Fruit fly (Drosophila melanogaster): ENCODE measurements around the gene CG1965.

DNA sequence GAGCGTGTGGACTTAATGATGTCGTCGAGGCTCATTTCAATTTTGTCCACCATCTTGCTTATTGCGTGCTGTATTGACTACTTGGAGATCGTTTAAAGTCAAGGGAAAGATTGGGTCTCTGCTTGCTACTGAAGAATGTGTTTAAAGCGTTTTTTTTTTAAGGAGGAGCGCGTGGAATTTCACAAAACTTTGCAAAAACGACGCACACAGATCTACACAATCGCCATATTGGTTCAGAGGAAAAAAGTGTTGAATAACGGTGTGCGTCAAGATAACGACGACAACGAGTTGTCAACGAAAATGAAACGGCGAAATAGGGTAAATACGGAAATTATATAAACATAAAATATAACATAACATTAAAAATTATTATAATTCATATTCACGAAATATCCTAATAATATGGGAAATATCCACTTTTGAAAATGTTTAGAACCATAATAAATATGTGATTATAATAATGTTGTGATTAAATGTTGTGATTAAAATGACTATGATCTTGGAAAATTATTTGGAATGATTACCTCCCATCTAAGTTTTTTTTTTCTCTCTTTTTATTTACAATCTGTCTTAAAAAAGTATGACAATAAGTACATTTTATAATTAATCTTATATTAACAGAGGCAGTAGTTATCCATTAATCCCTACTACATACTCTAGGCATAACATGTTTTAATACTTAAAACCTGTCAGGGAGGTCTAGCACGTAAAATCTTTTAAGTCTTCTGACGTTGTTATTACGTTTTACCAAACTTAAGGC lies 13.1 kb downstream of the CG1965 start, which contains the start of gene Ref1:
- TF ChIP-seq CG6808 (GFP tag; optimal IDR thresholded peaks at IDR 0.05), result no peak
- TF ChIP-seq CG16779 (tag; optimal IDR thresholded peaks at IDR 0.05), result no peak

All from whole organism, prepupa.